Worm (Caenorhabditis elegans) whole organism, late embryonic: Measurements from ENCODE around the gene unc-76.

Experiments used
- ama-1 ChIP-seq: fragments of 150-350 bp; optimal IDR thresholded peaks from 2 replicates; lab custom pipeline; 2014
- ceh-2 ChIP-seq: sonication (generic microtip); optimal IDR thresholded peaks from 2 replicates; lab custom pipeline; 2016; ENCODE audit warnings: missing genotype, missing genetic modification characterization, missing compliant biosample characterization
- dve-1 ChIP-seq: sonication (generic microtip); optimal IDR thresholded peaks from 2 replicates; lab custom pipeline; 2017; ENCODE audit warnings: antibody characterized with exemption, mild to moderate bottlenecking, missing genetic modification characterization, missing compliant biosample characterization
- tbx-2 ChIP-seq: sonication (generic microtip); optimal IDR thresholded peaks from 2 replicates; lab custom pipeline; 2016; ENCODE audit warnings: missing genetic modification characterization, missing compliant biosample characterization
- unc-55 ChIP-seq: sonication (generic microtip); optimal IDR thresholded peaks from 2 replicates; lab custom pipeline; 2017; ENCODE audit warnings: missing biosample characterization, missing genetic modification reagents, missing genetic modification characterization

DNA sequence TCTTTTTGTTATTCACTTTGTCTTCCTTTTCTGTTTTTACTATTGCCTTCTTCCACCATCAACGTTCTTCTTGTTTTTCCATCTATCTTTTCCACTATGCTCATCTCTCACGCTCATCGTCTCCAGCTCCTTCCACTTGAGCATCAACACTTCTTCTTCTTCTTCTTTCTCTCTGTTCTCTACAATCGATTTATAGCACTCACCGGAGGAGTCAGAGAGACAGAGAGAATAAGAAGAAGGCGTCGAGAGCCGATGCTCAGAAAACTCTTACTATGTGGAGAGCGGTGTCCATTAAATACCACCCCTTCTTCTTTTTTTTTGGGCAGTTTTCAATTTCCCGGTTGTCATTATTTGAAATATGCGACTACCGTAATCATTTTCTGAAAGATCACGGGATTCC lies 3.3 kb downstream of the unc-76 start:
- TF ChIP-seq ama-1 (lab: Kevin White, UChicago) (no peak), tbx-2 (tag; lab: Kevin White, UChicago) (no peak), ceh-2 (tag; lab: Kevin White, UChicago) (no peak), unc-55 (no peak), dve-1 (tag; lab: Kevin White, UChicago) (no peak)
